Worm (Caenorhabditis elegans) whole organism, late embryonic: ENCODE results near the gene cdc-42.
A peak's percentile ranks its signal among the peaks of the same experiment; 100 is the strongest.

ENCODE experiments used
- C08G9.2 ChIP-seq: sonication (generic microtip); optimal IDR thresholded peaks from 2 replicates; lab custom pipeline; 2016; ENCODE audit warnings: mild to moderate bottlenecking, missing genetic modification characterization, moderate library complexity, missing compliant biosample characterization
- C38D4.7 ChIP-seq: fragments of 200-800 bp; sonication (Bioruptor generic); optimal IDR thresholded peaks from 2 replicates; lab custom pipeline; 2018; ENCODE audit warnings: mild to moderate bottlenecking, missing genetic modification characterization, moderate library complexity, missing compliant biosample characterization
- F13H6.1 ChIP-seq: sonication (generic microtip); optimal IDR thresholded peaks from 2 replicates; lab custom pipeline; 2016; ENCODE audit warnings: missing genetic modification characterization, missing compliant biosample characterization
- K02D7.2 ChIP-seq: sonication (generic microtip); optimal IDR thresholded peaks from 2 replicates; lab custom pipeline; 2017; ENCODE audit warnings: mild to moderate bottlenecking, missing genetic modification characterization, missing compliant biosample characterization
- T23F11.4 ChIP-seq: fragments of 200-800 bp; sonication (Bioruptor generic); optimal IDR thresholded peaks from 2 replicates; lab custom pipeline; 2018; ENCODE audit warnings: mild to moderate bottlenecking, missing genetic modification characterization, missing compliant biosample characterization
- Y22D7AL.16 ChIP-seq: sonication (generic microtip); optimal IDR thresholded peaks from 2 replicates; lab custom pipeline; 2016; ENCODE audit warnings: missing genetic modification characterization, missing compliant biosample characterization
- ceh-19 ChIP-seq: fragments of 200-800 bp; sonication (Bioruptor generic); optimal IDR thresholded peaks from 2 replicates; lab custom pipeline; 2018; ENCODE audit warnings: mild to moderate bottlenecking, missing genetic modification characterization, missing compliant biosample characterization
- ceh-2 ChIP-seq: sonication (generic microtip); optimal IDR thresholded peaks from 2 replicates; lab custom pipeline; 2016; ENCODE audit warnings: missing genotype, missing genetic modification characterization, missing compliant biosample characterization
- ceh-22 ChIP-seq: sonication (generic microtip); optimal IDR thresholded peaks from 2 replicates; lab custom pipeline; 2017; ENCODE audit warnings: missing biosample characterization, missing genetic modification characterization
- ceh-24 ChIP-seq: sonication (generic microtip); optimal IDR thresholded peaks from 2 replicates; lab custom pipeline; 2016; ENCODE audit warnings: mild to moderate bottlenecking, missing genetic modification characterization, missing compliant biosample characterization
- ceh-30 ChIP-seq: fragments of 150-350 bp; optimal IDR thresholded peaks from 2 replicates; lab custom pipeline; 2014; ENCODE audit warnings: missing biosample characterization, missing genetic modification characterization
- ceh-31 ChIP-seq: sonication (generic microtip); optimal IDR thresholded peaks from 2 replicates; lab custom pipeline; 2016; ENCODE audit warnings: missing genetic modification characterization, missing compliant biosample characterization
- ceh-45 ChIP-seq: fragments of 200-800 bp; sonication (Bioruptor generic); IDR thresholded peaks from 2 replicates; pipeline ENCODE4 v1.3.6; 2022; ENCODE audit warnings: missing genetic modification reagents, missing genetic modification characterization, missing compliant biosample characterization
- ceh-48 ChIP-seq: sonication (generic microtip); optimal IDR thresholded peaks from 2 replicates; lab custom pipeline; 2016; ENCODE audit warnings: missing genetic modification characterization, inconsistent platforms, missing compliant biosample characterization
- ceh-6 ChIP-seq: fragments of 200-800 bp; sonication (Bioruptor generic); optimal IDR thresholded peaks from 2 replicates; lab custom pipeline; 2018; ENCODE audit warnings: mild to moderate bottlenecking, missing genetic modification characterization, missing compliant biosample characterization
- ceh-9 ChIP-seq: sonication (generic microtip); optimal IDR thresholded peaks from 2 replicates; lab custom pipeline; 2016; ENCODE audit warnings: mild to moderate bottlenecking, missing genetic modification characterization, inconsistent platforms, missing compliant biosample characterization
- che-1 ChIP-seq: sonication (generic microtip); optimal IDR thresholded peaks from 2 replicates; lab custom pipeline; 2016; ENCODE audit warnings: mild to moderate bottlenecking, missing genetic modification characterization, missing compliant biosample characterization
- dmd-4 ChIP-seq: sonication (generic microtip); optimal IDR thresholded peaks from 2 replicates; lab custom pipeline; 2016; ENCODE audit warnings: borderline replicate concordance, missing genetic modification characterization, missing compliant biosample characterization
- dve-1 ChIP-seq: sonication (generic microtip); optimal IDR thresholded peaks from 2 replicates; lab custom pipeline; 2017; ENCODE audit warnings: antibody characterized with exemption, mild to moderate bottlenecking, missing genetic modification characterization, missing compliant biosample characterization
- elt-2 ChIP-seq: sonication (generic microtip); optimal IDR thresholded peaks from 2 replicates; lab custom pipeline; 2016; ENCODE audit warnings: missing genetic modification reagents, missing genetic modification characterization, missing compliant biosample characterization
- elt-4 ChIP-seq: sonication (generic microtip); optimal IDR thresholded peaks from 2 replicates; lab custom pipeline; 2016; ENCODE audit warnings: missing genetic modification characterization, missing compliant biosample characterization
- eyg-1 ChIP-seq: sonication (generic microtip); optimal IDR thresholded peaks from 2 replicates; lab custom pipeline; 2016; ENCODE audit warnings: missing genotype, missing genetic modification characterization, missing compliant biosample characterization
- fkh-10 ChIP-seq: fragments of 150-350 bp; optimal IDR thresholded peaks from 2 replicates; lab custom pipeline; 2014; ENCODE audit warnings: missing biosample characterization, missing genetic modification reagents, missing genetic modification characterization
- fkh-6 ChIP-seq: sonication (generic microtip); optimal IDR thresholded peaks from 2 replicates; lab custom pipeline; 2016; ENCODE audit warnings: missing genetic modification characterization, missing compliant biosample characterization
- gmeb-2 ChIP-seq: sonication (generic microtip); optimal IDR thresholded peaks from 2 replicates; lab custom pipeline; 2016; ENCODE audit warnings: missing genetic modification characterization, inconsistent platforms, missing compliant biosample characterization
- hlh-13 ChIP-seq: fragments of 200-800 bp; sonication (Bioruptor generic); optimal IDR thresholded peaks from 2 replicates; lab custom pipeline; 2018; ENCODE audit warnings: mild to moderate bottlenecking, missing genetic modification characterization, missing compliant biosample characterization
- hlh-15 ChIP-seq: sonication (generic microtip); optimal IDR thresholded peaks from 2 replicates; lab custom pipeline; 2016; ENCODE audit warnings: missing genetic modification characterization, missing compliant biosample characterization
- madf-2 ChIP-seq: sonication (generic microtip); optimal IDR thresholded peaks from 2 replicates; lab custom pipeline; 2017; ENCODE audit warnings: missing genetic modification characterization, missing compliant biosample characterization
- mec-3 ChIP-seq: sonication (generic microtip); optimal IDR thresholded peaks from 2 replicates; lab custom pipeline; 2016; ENCODE audit warnings: borderline replicate concordance, missing genetic modification characterization, missing compliant biosample characterization
- nhr-232 ChIP-seq: sonication (generic microtip); optimal IDR thresholded peaks from 2 replicates; lab custom pipeline; 2016; ENCODE audit warnings: missing genetic modification characterization, missing compliant biosample characterization
- npax-4 ChIP-seq: sonication (generic microtip); optimal IDR thresholded peaks from 2 replicates; lab custom pipeline; 2016; ENCODE audit warnings: missing genetic modification characterization, missing compliant biosample characterization
- odd-2 ChIP-seq: sonication (generic microtip); optimal IDR thresholded peaks from 2 replicates; lab custom pipeline; 2017; ENCODE audit warnings: antibody characterized with exemption, mild to moderate bottlenecking, missing genetic modification characterization, missing compliant biosample characterization
- pag-3 ChIP-seq: sonication (generic microtip); optimal IDR thresholded peaks from 2 replicates; lab custom pipeline; 2016; ENCODE audit warnings: missing compliant biosample characterization, missing genetic modification characterization, borderline replicate concordance
- pat-9 ChIP-seq: fragments of 200-800 bp; sonication (Bioruptor generic); optimal IDR thresholded peaks from 2 replicates; lab custom pipeline; 2018; ENCODE audit warnings: mild to moderate bottlenecking, missing genetic modification characterization, moderate library complexity, missing compliant biosample characterization
- pax-1 ChIP-seq: fragments of 150-350 bp; optimal IDR thresholded peaks from 2 replicates; lab custom pipeline; 2014; ENCODE audit warnings: missing biosample characterization, missing genetic modification characterization
- pha-4 ChIP-seq: fragments of 150-350 bp; optimal IDR thresholded peaks from 2 replicates; lab custom pipeline; 2018; ENCODE audit warnings: missing biosample characterization, missing genetic modification reagents, missing genetic modification characterization
- ref-2 ChIP-seq: sonication (generic microtip); optimal IDR thresholded peaks from 2 replicates; lab custom pipeline; 2016; ENCODE audit warnings: missing genetic modification characterization, missing compliant biosample characterization
- sdc-2 ChIP-seq: sonication (generic microtip); optimal IDR thresholded peaks from 2 replicates; lab custom pipeline; 2016; ENCODE audit warnings: missing genotype, missing genetic modification characterization, missing compliant biosample characterization
- sox-2 ChIP-seq: fragments of 200-800 bp; sonication (Bioruptor generic); IDR thresholded peaks from 2 replicates; pipeline ENCODE4 v1.3.6; 2022; ENCODE audit warnings: missing genetic modification reagents, missing genetic modification characterization, missing compliant biosample characterization
- sox-4 ChIP-seq: sonication (generic microtip); optimal IDR thresholded peaks from 2 replicates; lab custom pipeline; 2017; ENCODE audit warnings: mild to moderate bottlenecking, missing genetic modification characterization, inconsistent platforms, missing compliant biosample characterization
- syd-9 ChIP-seq: sonication (generic microtip); optimal IDR thresholded peaks from 2 replicates; lab custom pipeline; 2016; ENCODE audit warnings: mild to moderate bottlenecking, missing genetic modification characterization, moderate library complexity, missing compliant biosample characterization
- tbx-2 ChIP-seq: sonication (generic microtip); optimal IDR thresholded peaks from 2 replicates; lab custom pipeline; 2016; ENCODE audit warnings: missing genetic modification characterization, missing compliant biosample characterization
- tbx-7 ChIP-seq: sonication (generic microtip); optimal IDR thresholded peaks from 2 replicates; lab custom pipeline; 2016; ENCODE audit warnings: missing genotype, missing genetic modification characterization, missing compliant biosample characterization
- ttx-3 ChIP-seq: sonication (generic microtip); optimal IDR thresholded peaks from 2 replicates; lab custom pipeline; 2016; ENCODE audit warnings: missing genetic modification reagents, missing genetic modification characterization, missing compliant biosample characterization
- unc-3 ChIP-seq, 2 experiments: fragments of 200-800 bp in 1 of 2; sonication (Bioruptor generic) in 1 of 2; sonication (generic microtip) in 1 of 2; conservative IDR thresholded peaks in 1 of 2; optimal IDR thresholded peaks in 1 of 2; 2 replicates each; pipeline versions ENCODE4 v1.3.6 to Lab custom; 2016 to 2022; ENCODE audit warnings: missing compliant biosample characterization in 2 of 2, missing genetic modification characterization in 2 of 2, missing genetic modification reagents in 1 of 2
- unc-55 ChIP-seq: sonication (generic microtip); optimal IDR thresholded peaks from 2 replicates; lab custom pipeline; 2017; ENCODE audit warnings: missing biosample characterization, missing genetic modification reagents, missing genetic modification characterization
- zip-5 ChIP-seq: sonication (generic microtip); optimal IDR thresholded peaks from 2 replicates; lab custom pipeline; 2016; ENCODE audit warnings: missing genetic modification characterization, missing compliant biosample characterization

Gene cdc-42

ce11 chrII:7642016-7642653 is 25.9 kb downstream of the cdc-42 start (continued):
- no peak for TF ChIP-seq ceh-22
- no peak for TF ChIP-seq dmd-4 (tag; lab: Kevin White, UChicago)
- no peak for TF ChIP-seq tbx-7
- no peak for TF ChIP-seq odd-2
- no peak for TF ChIP-seq hlh-15
- no peak for TF ChIP-seq pat-9
- no peak for TF ChIP-seq madf-2 (tag; lab: Kevin White, UChicago)
- TF ChIP-seq pax-1 (tag; lab: Kevin White, UChicago), result no peak
- peak; percentile 23 for TF ChIP-seq sdc-2 (tag; lab: Kevin White, UChicago)
- no peak for TF ChIP-seq elt-4 (tag; lab: Kevin White, UChicago)
- TF ChIP-seq Y22D7AL.16, result no peak
- no peak for TF ChIP-seq hlh-13
- no peak for TF ChIP-seq ceh-2
- no peak for TF ChIP-seq ceh-9
- no peak for TF ChIP-seq C08G9.2 (tag; lab: Kevin White, UChicago)
- peak; percentile 10 for TF ChIP-seq ceh-19 (GFP tag; lab: Kevin White, UChicago)
- TF ChIP-seq unc-55 (GFP tag; lab: Kevin White, UChicago), result peak; percentile 60
- no peak for TF ChIP-seq pha-4 (tag; lab: Kevin White, UChicago)
- no peak for TF ChIP-seq nhr-232 (tag; lab: Kevin White, UChicago)
- no peak for TF ChIP-seq zip-5
- TF ChIP-seq ceh-31 (tag; lab: Kevin White, UChicago), result peak; percentile 68
- no peak for TF ChIP-seq che-1 (tag; lab: Kevin White, UChicago)
- TF ChIP-seq pag-3 (tag; lab: Kevin White, UChicago), result no peak
- TF ChIP-seq elt-2, result no peak
- no peak for TF ChIP-seq syd-9
- TF ChIP-seq ref-2, result no peak
- no peak for TF ChIP-seq C38D4.7 (GFP tag; lab: Kevin White, UChicago)
- TF ChIP-seq K02D7.2 (tag; lab: Kevin White, UChicago), result no peak
- no peak for TF ChIP-seq unc-3 (GFP tag; conservative IDR thresholded peaks at IDR 0.05; lab: Robert Waterston, UW)
- peak; percentile 5 for TF ChIP-seq unc-3 (tag; optimal IDR thresholded peaks at IDR 0.05; lab: Kevin White, UChicago)
- no peak for TF ChIP-seq eyg-1 (tag; lab: Kevin White, UChicago)
- peak; percentile 57 for TF ChIP-seq tbx-2 (tag; lab: Kevin White, UChicago)
- TF ChIP-seq sox-2 (GFP tag; lab: Robert Waterston, UW), result no peak
- no peak for TF ChIP-seq fkh-6 (tag; lab: Kevin White, UChicago)
- no peak for TF ChIP-seq gmeb-2 (tag; lab: Kevin White, UChicago)
- no peak for TF ChIP-seq ceh-6 (GFP tag; lab: Kevin White, UChicago)
- no peak for TF ChIP-seq T23F11.4 (GFP tag; lab: Kevin White, UChicago)
- TF ChIP-seq npax-4, result no peak
- TF ChIP-seq ceh-45, result no peak
- no peak for TF ChIP-seq sox-4
- no peak for TF ChIP-seq ttx-3 (tag; lab: Kevin White, UChicago)
- no peak for TF ChIP-seq ceh-48 (tag; lab: Kevin White, UChicago)
- TF ChIP-seq ceh-24 (tag; lab: Kevin White, UChicago), result no peak
- TF ChIP-seq mec-3, result no peak
- TF ChIP-seq F13H6.1 (tag; lab: Kevin White, UChicago), result peak; percentile 61
- TF ChIP-seq ceh-30 (tag; lab: Kevin White, UChicago), result no peak
- no peak for TF ChIP-seq fkh-10 (GFP tag; lab: Kevin White, UChicago)
- no peak for TF ChIP-seq dve-1 (tag; lab: Kevin White, UChicago)
